Fruit fly (Drosophila melanogaster) S2 (cell line): ENCODE results near the gene Pfdn1.

Experiments used
- CG8478 ChIP-seq: fragments of >200 bp; optimal IDR thresholded peaks from 2 replicates; lab custom pipeline; 2018
- CTCF ChIP-seq, 2 experiments: fragments of >200 bp; optimal IDR thresholded peaks; 2 replicates each; lab custom pipeline; 2018

DNA sequence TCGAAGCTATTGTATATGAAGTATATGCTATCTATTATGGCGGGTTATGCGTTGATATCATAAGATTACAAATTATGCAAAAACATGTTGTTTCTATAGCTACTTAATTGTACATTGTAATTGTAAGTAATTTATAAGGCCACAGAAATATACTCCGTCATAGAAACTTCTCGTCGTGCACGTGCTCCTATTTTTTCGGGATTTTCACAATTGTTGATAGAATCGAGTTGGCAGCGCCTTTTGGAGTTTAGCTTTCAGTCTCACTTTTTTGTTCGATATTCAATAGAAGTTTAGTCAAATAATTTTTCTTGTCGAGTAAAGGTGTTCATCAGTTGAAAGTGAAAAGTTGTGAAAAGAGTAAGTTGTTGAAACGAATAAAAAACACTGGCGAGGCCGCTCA is 49.3 kb downstream of the Pfdn1 start, which contains the start of gene CG31642:
- no peak for TF ChIP-seq CTCF (optimal IDR thresholded peaks at IDR 0.05; lab: Kevin White, UChicago)
- no peak for TF ChIP-seq CG8478 (lab: Kevin White, UChicago)
